Worm (Caenorhabditis elegans) whole organism, young adult: ENCODE measurements around the gene T22D1.17.

Experiments used
- B0035.1 ChIP-seq: sonication (generic microtip); optimal IDR thresholded peaks from 2 replicates; lab custom pipeline; 2016; ENCODE audit warnings: missing genetic modification characterization, mild to moderate bottlenecking, missing compliant biosample characterization, missing genotype, missing genetic modification reagents
- B0336.3 ChIP-seq: fragments of 200-800 bp; sonication (Bioruptor generic); IDR thresholded peaks from 2 replicates; pipeline ENCODE4 v1.3.6; 2022; ENCODE audit warnings: missing genetic modification characterization, missing compliant biosample characterization
- C17E4.6 ChIP-seq: fragments of 200-800 bp; sonication (Bioruptor generic); IDR thresholded peaks from 2 replicates; pipeline ENCODE4 v1.3.6; 2022; ENCODE audit warnings: missing genetic modification reagents, missing genetic modification characterization, missing compliant biosample characterization
- F55B11.4 ChIP-seq: sonication (generic microtip); optimal IDR thresholded peaks from 2 replicates; lab custom pipeline; 2016; ENCODE audit warnings: missing compliant biosample characterization, missing genetic modification characterization, borderline replicate concordance; ENCODE audit not compliant: insufficient read depth
- T26A5.8 ChIP-seq: sonication (generic microtip); optimal IDR thresholded peaks from 2 replicates; lab custom pipeline; 2016; ENCODE audit warnings: missing genetic modification characterization, missing compliant biosample characterization
- Y67H2A.10 ChIP-seq: fragments of 200-800 bp; sonication (Bioruptor generic); conservative IDR thresholded peaks from 2 replicates; pipeline ENCODE4 v1.3.6; 2022; ENCODE audit warnings: missing genetic modification reagents, missing genetic modification characterization, missing compliant biosample characterization
- Y79H2A.3 ChIP-seq: fragments of 200-800 bp; sonication (Bioruptor generic); conservative IDR thresholded peaks from 2 replicates; pipeline ENCODE4 v1.3.6; 2022; ENCODE audit warnings: missing genetic modification reagents, missing genetic modification characterization, missing compliant biosample characterization
- ZK185.1 ChIP-seq: sonication (generic microtip); optimal IDR thresholded peaks from 2 replicates; lab custom pipeline; 2016; ENCODE audit warnings: mild to moderate bottlenecking, missing genetic modification characterization, missing compliant biosample characterization; ENCODE audit not compliant: poor library complexity, severe bottlenecking
- akir-1 ChIP-seq: fragments of 200-800 bp; sonication (Bioruptor generic); optimal IDR thresholded peaks from 2 replicates; lab custom pipeline; 2018; ENCODE audit warnings: mild to moderate bottlenecking, missing genetic modification characterization, moderate library complexity, missing compliant biosample characterization
- aptf-2 ChIP-seq: fragments of 200-800 bp; sonication (Bioruptor generic); conservative IDR thresholded peaks from 2 replicates; pipeline ENCODE4 v1.3.6; 2022; ENCODE audit warnings: missing genetic modification reagents, missing genetic modification characterization, missing compliant biosample characterization
- aptf-3 ChIP-seq: fragments of 200-800 bp; sonication (Bioruptor generic); IDR thresholded peaks from 2 replicates; pipeline ENCODE4 v1.3.6; 2022; ENCODE audit warnings: missing genetic modification characterization, missing compliant biosample characterization
- atf-7 ChIP-seq: sonication (generic microtip); optimal IDR thresholded peaks from 2 replicates; lab custom pipeline; 2017; ENCODE audit warnings: mild to moderate bottlenecking, missing genetic modification characterization, missing compliant biosample characterization
- attf-3 ChIP-seq: fragments of 200-800 bp; sonication (Bioruptor generic); conservative IDR thresholded peaks from 2 replicates; pipeline ENCODE4 v1.3.6; 2022; ENCODE audit warnings: missing genetic modification reagents, missing genetic modification characterization, missing compliant biosample characterization
- attf-5 ChIP-seq: fragments of 200-800 bp; sonication (Bioruptor generic); optimal IDR thresholded peaks from 2 replicates; lab custom pipeline; 2018; ENCODE audit warnings: mild to moderate bottlenecking, missing genetic modification characterization, missing compliant biosample characterization
- bed-2 ChIP-seq: fragments of 200-800 bp; sonication (Bioruptor generic); IDR thresholded peaks from 2 replicates; pipeline ENCODE4 v1.3.6; 2022; ENCODE audit warnings: missing genetic modification reagents, missing genetic modification characterization, missing compliant biosample characterization
- ceh-100 ChIP-seq: fragments of 200-800 bp; sonication (Bioruptor generic); IDR thresholded peaks from 2 replicates; pipeline ENCODE4 v1.3.6; 2022; ENCODE audit warnings: missing genetic modification reagents, missing genetic modification characterization, missing compliant biosample characterization
- dox-1 ChIP-seq: fragments of 200-800 bp; sonication (Bioruptor generic); IDR thresholded peaks from 2 replicates; pipeline ENCODE4 v1.3.6; 2022; ENCODE audit warnings: missing genetic modification reagents, missing genetic modification characterization, missing compliant biosample characterization
- dpl-1 ChIP-seq: fragments of 150-350 bp; optimal IDR thresholded peaks from 2 replicates; lab custom pipeline; 2014; ENCODE audit warnings: missing biosample characterization, missing genetic modification reagents, missing genetic modification characterization
- efl-1 ChIP-seq: fragments of 150-350 bp; optimal IDR thresholded peaks from 2 replicates; lab custom pipeline; 2014; ENCODE audit warnings: missing biosample characterization, missing genetic modification reagents, missing genetic modification characterization
- hlh-12 ChIP-seq: sonication (generic microtip); optimal IDR thresholded peaks from 2 replicates; lab custom pipeline; 2016; ENCODE audit warnings: missing genetic modification characterization, missing compliant biosample characterization
- hrde-1 ChIP-seq: sonication (generic microtip); optimal IDR thresholded peaks from 2 replicates; lab custom pipeline; 2016; ENCODE audit warnings: missing genetic modification characterization, mild to moderate bottlenecking, missing compliant biosample characterization, moderate library complexity, missing genotype, missing genetic modification reagents, borderline replicate concordance
- hsf-1 ChIP-seq: fragments of 200-800 bp; sonication (Bioruptor generic); IDR thresholded peaks from 2 replicates; pipeline ENCODE4 v1.3.6; 2022; ENCODE audit warnings: missing genetic modification reagents, missing genetic modification characterization, missing compliant biosample characterization
- lag-1 ChIP-seq: fragments of 200-800 bp; sonication (Bioruptor generic); IDR thresholded peaks from 2 replicates; pipeline ENCODE4 v1.3.6; 2022; ENCODE audit warnings: missing genetic modification reagents, missing genetic modification characterization, missing compliant biosample characterization
- lin-40 ChIP-seq: sonication (generic microtip); optimal IDR thresholded peaks from 2 replicates; lab custom pipeline; 2016; ENCODE audit warnings: missing genetic modification characterization, mild to moderate bottlenecking, missing compliant biosample characterization, missing genotype, missing genetic modification reagents
- lin-54 ChIP-seq: fragments of 200-800 bp; sonication (Bioruptor generic); optimal IDR thresholded peaks from 2 replicates; lab custom pipeline; 2018; ENCODE audit warnings: mild to moderate bottlenecking, missing genetic modification characterization, missing compliant biosample characterization
- madf-3 ChIP-seq: fragments of 200-800 bp; sonication (Bioruptor generic); IDR thresholded peaks from 2 replicates; pipeline ENCODE4 v1.3.6; 2022; ENCODE audit warnings: missing genetic modification reagents, missing genetic modification characterization, missing compliant biosample characterization
- madf-6 ChIP-seq: fragments of 200-800 bp; sonication (Bioruptor generic); IDR thresholded peaks from 2 replicates; pipeline ENCODE4 v1.3.6; 2022; ENCODE audit warnings: missing genetic modification reagents, missing genetic modification characterization, missing compliant biosample characterization
- mel-28 ChIP-seq: sonication (generic microtip); optimal IDR thresholded peaks from 2 replicates; lab custom pipeline; 2016; ENCODE audit warnings: borderline replicate concordance, mild to moderate bottlenecking, missing genetic modification characterization, missing compliant biosample characterization
- mes-4 ChIP-seq: sonication (generic microtip); optimal IDR thresholded peaks from 2 replicates; lab custom pipeline; 2016; ENCODE audit warnings: missing genotype, missing genetic modification characterization, missing compliant biosample characterization
- mxl-1 ChIP-seq: sonication (generic microtip); optimal IDR thresholded peaks from 2 replicates; lab custom pipeline; 2016; ENCODE audit warnings: missing genetic modification characterization, missing compliant biosample characterization
- nfya-1 ChIP-seq: sonication (generic microtip); optimal IDR thresholded peaks from 2 replicates; lab custom pipeline; 2017; ENCODE audit warnings: antibody characterized with exemption, missing compliant biosample characterization, missing genetic modification characterization, borderline replicate concordance; ENCODE audit not compliant: insufficient read depth
- nfya-2 ChIP-seq: fragments of 200-800 bp; sonication (Bioruptor generic); IDR thresholded peaks from 2 replicates; pipeline ENCODE4 v1.3.6; 2022; ENCODE audit warnings: missing genetic modification reagents, missing genetic modification characterization, missing compliant biosample characterization
- nfyb-1 ChIP-seq: fragments of 200-800 bp; sonication (Bioruptor generic); IDR thresholded peaks from 2 replicates; pipeline ENCODE4 v1.3.6; 2022; ENCODE audit warnings: missing genetic modification reagents, missing genetic modification characterization, missing compliant biosample characterization
- nhr-90 ChIP-seq: sonication (generic microtip); optimal IDR thresholded peaks from 2 replicates; lab custom pipeline; 2016; ENCODE audit warnings: missing genotype, mild to moderate bottlenecking, missing genetic modification characterization, missing compliant biosample characterization
- pha-4 ChIP-seq: fragments of 150-350 bp; sonication (generic microtip); optimal IDR thresholded peaks from 2 replicates; lab custom pipeline; 2014; ENCODE audit warnings: missing biosample characterization, missing genetic modification reagents, missing genetic modification characterization
- rcor-1 ChIP-seq: fragments of 200-800 bp; sonication (Bioruptor generic); IDR thresholded peaks from 2 replicates; pipeline ENCODE4 v1.3.6; 2022; ENCODE audit warnings: missing genetic modification reagents, missing genetic modification characterization, missing compliant biosample characterization
- rec-8 ChIP-seq, 2 experiments: sonication (generic microtip); optimal IDR thresholded peaks; 2 replicates each; lab custom pipeline; 2016; ENCODE audit warnings: mild to moderate bottlenecking in 2 of 2, missing genetic modification characterization in 2 of 2, missing genetic modification reagents in 2 of 2, missing genotype in 2 of 2, missing biosample characterization in 1 of 2, missing compliant biosample characterization in 1 of 2, moderate library complexity in 1 of 2
- snpc-1.3 ChIP-seq: sonication (generic microtip); optimal IDR thresholded peaks from 2 replicates; lab custom pipeline; 2017; ENCODE audit warnings: missing genetic modification characterization, mild to moderate bottlenecking, missing compliant biosample characterization, antibody characterized with exemption, moderate library complexity, missing genotype, missing genetic modification reagents; ENCODE audit not compliant: insufficient read depth
- snpc-4 ChIP-seq, 5 experiments: fragments of 150-350 bp in 1 of 5; sonication (generic microtip) in 4 of 5; optimal IDR thresholded peaks; 2 replicates each; lab custom pipeline; 2014 to 2018; ENCODE audit warnings: missing genetic modification characterization in 5 of 5, missing biosample characterization in 3 of 5, antibody characterized with exemption in 2 of 5, mild to moderate bottlenecking in 2 of 5, missing compliant biosample characterization in 2 of 5, missing genotype in 2 of 5, moderate library complexity in 2 of 5, missing genetic modification reagents in 1 of 5
- somi-1 ChIP-seq: fragments of 200-800 bp; sonication (Bioruptor generic); optimal IDR thresholded peaks from 2 replicates; lab custom pipeline; 2018; ENCODE audit warnings: mild to moderate bottlenecking, missing genetic modification characterization, missing compliant biosample characterization
- sptf-2 ChIP-seq: fragments of 200-800 bp; sonication (Bioruptor generic); optimal IDR thresholded peaks from 2 replicates; lab custom pipeline; 2018; ENCODE audit warnings: mild to moderate bottlenecking, missing genetic modification characterization, missing compliant biosample characterization
- tbp1 ChIP-seq: fragments of 200-800 bp; sonication (Bioruptor generic); optimal IDR thresholded peaks from 2 replicates; lab custom pipeline; 2018; ENCODE audit warnings: mild to moderate bottlenecking, missing genetic modification characterization, missing compliant biosample characterization
- tlf-1 ChIP-seq: fragments of 200-800 bp; sonication (Bioruptor generic); optimal IDR thresholded peaks from 2 replicates; lab custom pipeline; 2018; ENCODE audit warnings: mild to moderate bottlenecking, missing genetic modification characterization, missing compliant biosample characterization
- ztf-18 ChIP-seq: sonication (generic microtip); optimal IDR thresholded peaks from 2 replicates; lab custom pipeline; 2016; ENCODE audit warnings: missing genotype, mild to moderate bottlenecking, missing genetic modification characterization, missing compliant biosample characterization
- ztf-25 ChIP-seq: fragments of 200-800 bp; sonication (Bioruptor generic); IDR thresholded peaks from 2 replicates; pipeline ENCODE4 v1.3.6; 2022; ENCODE audit warnings: missing genetic modification reagents, missing genetic modification characterization, missing compliant biosample characterization
- ztf-28 ChIP-seq: fragments of 200-800 bp; sonication (Bioruptor generic); IDR thresholded peaks from 2 replicates; pipeline ENCODE4 v1.3.6; 2022; ENCODE audit warnings: missing genetic modification reagents, missing genetic modification characterization, missing compliant biosample characterization

Gene T22D1.17

ce11 chrIV:6912851-6913588, 7.2 kb downstream of the T22D1.17 start, which contains the start of gene T22D1.3 (continued):
- no peak for TF ChIP-seq B0035.1 (tag; lab: Kevin White, UChicago)
- no peak for TF ChIP-seq snpc-1.3
- peak; percentile 34; the same call in 1 of the 2 replicates for TF ChIP-seq nfyb-1 (GFP tag; lab: Robert Waterston, UW)
- no peak for TF ChIP-seq lag-1
- TF ChIP-seq B0336.3 (GFP tag; lab: Robert Waterston, UW): peak; percentile 46; the same call in 1 of the 2 replicates
- no peak for TF ChIP-seq nfya-2 (GFP tag; lab: Robert Waterston, UW)
- no peak for TF ChIP-seq F55B11.4 (tag; lab: Kevin White, UChicago)
- no peak for TF ChIP-seq ZK185.1 (tag; lab: Kevin White, UChicago)
- no peak for TF ChIP-seq sptf-2 (GFP tag; lab: Kevin White, UChicago)
- TF ChIP-seq efl-1 (GFP tag; lab: Kevin White, UChicago): no peak
- TF ChIP-seq dox-1 (GFP tag; lab: Robert Waterston, UW): no peak
- TF ChIP-seq snpc-4 (GFP tag; optimal IDR thresholded peaks at IDR 0.05; lab: Kevin White, UChicago): no peak
- TF ChIP-seq snpc-4 (tag; optimal IDR thresholded peaks at IDR 0.05; lab: Kevin White, UChicago): peak in 1 of 4 experiments; percentile 50
- TF ChIP-seq madf-6 (GFP tag; lab: Robert Waterston, UW): 0 out of 2 replicates have a peak, but pooled peaks have one; percentile 16
- 0 out of 2 replicates have a peak, but pooled peaks have one; percentile 57 for TF ChIP-seq hsf-1 (GFP tag; lab: Robert Waterston, UW)
- TF ChIP-seq Y79H2A.3 (GFP tag; lab: Robert Waterston, UW): no peak
- no peak for TF ChIP-seq rec-8 (tag; optimal IDR thresholded peaks at IDR 0.05; lab: Kevin White, UChicago)
- no peak for TF ChIP-seq dpl-1
- no peak for TF ChIP-seq pha-4 (tag; lab: Kevin White, UChicago)
- TF ChIP-seq attf-3 (GFP tag; lab: Robert Waterston, UW): no peak
- TF ChIP-seq rcor-1 (GFP tag; lab: Robert Waterston, UW): no peak
- no peak for TF ChIP-seq hlh-12 (tag; lab: Kevin White, UChicago)
- no peak for TF ChIP-seq mel-28 (tag; lab: Kevin White, UChicago)
- no peak for TF ChIP-seq bed-2
- TF ChIP-seq T26A5.8 (tag; lab: Kevin White, UChicago): no peak
- no peak for TF ChIP-seq ztf-25 (GFP tag; lab: Robert Waterston, UW)
- no peak for TF ChIP-seq madf-3
- TF ChIP-seq ztf-18 (tag; lab: Kevin White, UChicago): peak; percentile 16
- no peak for TF ChIP-seq atf-7
- TF ChIP-seq hrde-1 (tag; lab: Kevin White, UChicago): peak; percentile 12
- no peak for TF ChIP-seq mxl-1
- TF ChIP-seq tlf-1: no peak
- no peak for TF ChIP-seq Y67H2A.10 (GFP tag; lab: Robert Waterston, UW)
- TF ChIP-seq ceh-100 (GFP tag; lab: Robert Waterston, UW): no peak
- TF ChIP-seq ztf-28 (GFP tag; lab: Robert Waterston, UW): no peak
- TF ChIP-seq nhr-90 (tag; lab: Kevin White, UChicago): no peak
- no peak for TF ChIP-seq lin-54 (GFP tag; lab: Kevin White, UChicago)
- TF ChIP-seq C17E4.6 (GFP tag; lab: Robert Waterston, UW): no peak
- no peak for TF ChIP-seq nfya-1 (tag; lab: Kevin White, UChicago)
- TF ChIP-seq akir-1 (GFP tag; lab: Kevin White, UChicago): no peak
- no peak for TF ChIP-seq aptf-2 (GFP tag; lab: Robert Waterston, UW)
- TF ChIP-seq tbp1 (GFP tag; lab: Kevin White, UChicago): peak; percentile 37
- no peak for TF ChIP-seq aptf-3 (GFP tag; lab: Robert Waterston, UW)
- TF ChIP-seq somi-1 (GFP tag; lab: Kevin White, UChicago): no peak
- TF ChIP-seq lin-40 (tag; lab: Kevin White, UChicago): no peak
- TF ChIP-seq mes-4 (tag; lab: Kevin White, UChicago): no peak
- no peak for TF ChIP-seq attf-5
